Fruit fly (Drosophila melanogaster): ENCODE data around the gene CG12299.

CG12299 gene

dm6 chr2L:10774041-10774440 is 36.9 kb downstream of the CG12299 start:
- TF ChIP-seq Gug (GFP tag; IDR thresholded peaks at IDR 0.05), result no peak
- TF ChIP-seq eg (GFP tag; IDR thresholded peaks at IDR 0.05), result 0 out of 3 replicates have a peak, but pooled peaks have one; percentile 12
- peak; percentile 94 for TF ChIP-seq CG3919 (GFP tag; optimal IDR thresholded peaks at IDR 0.05)

- TF ChIP-seq Ets96B (tag; optimal IDR thresholded peaks at IDR 0.05), result no peak
- peak; percentile 38 for TF ChIP-seq Blimp-1 (GFP tag; optimal IDR thresholded peaks at IDR 0.05)
These were observed 44.1 kb downstream of the CG12299 start for dm6 chr2L:10781252-10781651.

DNA sequence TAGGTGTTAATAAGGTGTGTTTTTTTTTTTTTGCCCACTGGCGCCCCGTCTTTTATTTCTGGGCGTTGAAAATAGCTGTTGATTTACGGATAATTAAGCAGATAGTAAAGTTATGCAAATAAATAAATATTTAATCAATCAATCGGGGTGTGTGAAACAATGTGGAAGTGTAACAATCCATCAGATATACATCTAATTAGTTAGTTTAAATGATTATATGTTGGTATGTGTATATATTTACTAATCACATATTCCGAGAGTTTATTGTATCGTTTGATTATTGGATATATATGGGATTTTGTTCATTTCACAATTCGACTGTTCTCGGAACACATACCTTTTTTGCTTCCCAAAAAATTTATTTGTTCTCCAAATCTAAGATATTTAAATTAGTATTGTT is 52.8 kb downstream of the CG12299 start, which contains the start of gene CG31870:
Gene CG31870 (plus strand): TSS at position 301 of the 400 bp plus-strand sequence.
- TF ChIP-seq Hr4 (GFP tag; optimal IDR thresholded peaks at IDR 0.05), result no peak
- no peak for TF ChIP-seq fd85E (GFP tag; optimal IDR thresholded peaks at IDR 0.05)
- TF ChIP-seq pdm3 (GFP tag; optimal IDR thresholded peaks at IDR 0.05), result no peak
- TF ChIP-seq Hr39 (GFP tag; optimal IDR thresholded peaks at IDR 0.05), result no peak
- no peak for TF ChIP-seq CG11902 (GFP tag; optimal IDR thresholded peaks at IDR 0.05)
- no peak for TF ChIP-seq esn (GFP tag; optimal IDR thresholded peaks at IDR 0.05)
- no peak for TF ChIP-seq spab (GFP tag; optimal IDR thresholded peaks at IDR 0.05)
- TF ChIP-seq Eip78C (GFP tag), result no peak
- TF ChIP-seq CG7368 (GFP tag; optimal IDR thresholded peaks at IDR 0.05), result no peak
- TF ChIP-seq CG31627 (GFP tag; optimal IDR thresholded peaks at IDR 0.05), result no peak
- no peak for TF ChIP-seq Hr38 (GFP tag; optimal IDR thresholded peaks at IDR 0.05)
- TF ChIP-seq Eip93F (GFP tag; optimal IDR thresholded peaks at IDR 0.05), result no peak
- no peak for TF ChIP-seq eg (GFP tag; IDR thresholded peaks at IDR 0.05)
- TF ChIP-seq CG8319 (GFP tag; optimal IDR thresholded peaks at IDR 0.05), result no peak
- no peak for TF ChIP-seq CG10631 (GFP tag; optimal IDR thresholded peaks at IDR 0.05)
- TF ChIP-seq net (GFP tag; optimal IDR thresholded peaks at IDR 0.05), result no peak
- no peak for TF ChIP-seq CG11762 (GFP tag; optimal IDR thresholded peaks at IDR 0.05; ENCODE audit: insufficient read depth)
- no peak for TF ChIP-seq CG15336 (GFP tag; IDR thresholded peaks at IDR 0.05)
